Worm (Caenorhabditis elegans): ENCODE measurements around the gene C16C8.16.

ce11 chrII:3414383-3414910 lies 31.1 kb upstream of the C16C8.16 start, which contains the start of the genes F18A12.7 and F18A12.2:
- no peak for TF ChIP-seq him-1 (tag; optimal IDR thresholded peaks at IDR 0.05)
- TF ChIP-seq W03F9.2 (tag; optimal IDR thresholded peaks at IDR 0.05) = no peak
- TF ChIP-seq dao-5 (tag; optimal IDR thresholded peaks at IDR 0.05) = no peak

All from whole organism, L4/young adult.